Worm (Caenorhabditis elegans): Measurements from ENCODE around the gene zipt-16.

- TF ChIP-seq ztf-29 (GFP tag; IDR thresholded peaks at IDR 0.05) (no peak), T22C8.4 (GFP tag; IDR thresholded peaks at IDR 0.05) (no peak), flt-1 (GFP tag; IDR thresholded peaks at IDR 0.05) (no peak), ztf-23 (GFP tag; IDR thresholded peaks at IDR 0.05) (no peak), med-1 (GFP tag; optimal IDR thresholded peaks at IDR 0.05; ENCODE audit: insufficient read depth) (no peak)
Observed at ce11 chrV:11508773-11509172, 46.0 kb downstream of the zipt-16 start, which contains the start of gene ttll-5.
